Worm (Caenorhabditis elegans) whole organism, late embryonic: ENCODE measurements around the gene bgal-2.

Experiments used
- ama-1 ChIP-seq: fragments of 150-350 bp; optimal IDR thresholded peaks from 2 replicates; lab custom pipeline; 2014
- dmd-4 ChIP-seq: sonication (generic microtip); optimal IDR thresholded peaks from 2 replicates; lab custom pipeline; 2016; ENCODE audit warnings: borderline replicate concordance, missing genetic modification characterization, missing compliant biosample characterization
- odd-2 ChIP-seq: sonication (generic microtip); optimal IDR thresholded peaks from 2 replicates; lab custom pipeline; 2017; ENCODE audit warnings: antibody characterized with exemption, mild to moderate bottlenecking, missing genetic modification characterization, missing compliant biosample characterization

- TF ChIP-seq dmd-4 (tag; lab: Kevin White, UChicago) (no peak), ama-1 (lab: Kevin White, UChicago) (no peak), odd-2 (tag; lab: Kevin White, UChicago) (no peak)
Observed at ce11 chrX:6825840-6826239, 41.6 kb downstream of the bgal-2 start, which contains the start of gene F41B4.1.
